Fruit fly (Drosophila melanogaster): ENCODE results near the gene Mst36Fa.

Mst36Fa gene

DNA sequence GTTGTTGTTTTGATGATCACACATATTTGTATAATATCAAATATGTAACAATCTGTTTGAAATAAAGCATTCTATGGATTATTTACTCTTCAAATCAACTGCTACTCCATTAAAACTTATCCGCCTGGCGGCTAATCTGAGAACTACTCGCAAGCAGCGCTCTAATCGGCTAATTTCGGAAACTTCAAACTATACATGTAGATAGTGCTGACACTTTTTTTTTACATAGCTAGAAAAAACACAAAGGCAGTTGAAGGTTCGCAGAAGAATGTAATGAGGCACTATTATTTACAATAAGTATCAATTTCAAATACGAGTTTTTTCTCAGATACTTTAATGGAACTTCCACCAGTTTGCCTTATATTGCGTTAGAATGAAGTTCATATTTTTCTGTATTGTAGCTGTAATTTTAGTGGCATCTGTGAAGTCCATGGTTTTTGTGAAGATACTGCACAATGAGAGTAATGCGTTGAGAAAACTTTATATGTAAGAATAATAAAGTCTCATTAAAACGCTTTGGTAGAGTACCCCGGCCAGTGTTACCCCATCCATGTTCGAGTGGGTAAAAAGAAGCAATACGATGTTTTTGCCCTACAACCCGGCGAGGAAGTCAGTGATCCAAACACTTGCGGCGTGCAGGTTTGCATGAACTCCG is 10.7 kb downstream of the Mst36Fa start (continued):
- peak; percentile 20 for TF ChIP-seq Mes4 (GFP tag; optimal IDR thresholded peaks at IDR 0.05)
- peak; percentile 44 for TF ChIP-seq Sry-δ (GFP tag; optimal IDR thresholded peaks at IDR 0.05)
- no peak for TF ChIP-seq luna (GFP tag; optimal IDR thresholded peaks at IDR 0.05)
- no peak for TF ChIP-seq CG34376 (GFP tag; optimal IDR thresholded peaks at IDR 0.05)
- TF ChIP-seq CG12659 (GFP tag; optimal IDR thresholded peaks at IDR 0.05): peak; percentile 38
- TF ChIP-seq CG14050 (GFP tag; IDR thresholded peaks at IDR 0.05): peak; percentile 33; the same call in 1 of the 3 replicates
- TF ChIP-seq CG6791 (GFP tag; IDR thresholded peaks at IDR 0.05; ENCODE audit: partially characterized antibody): peak; percentile 12; the same call in 1 of the 3 replicates
- TF ChIP-seq bbx (GFP tag; IDR thresholded peaks at IDR 0.05; ENCODE audit: partially characterized antibody): 0 out of 2 replicates have a peak, but pooled peaks have one; percentile 51
- TF ChIP-seq slbo (GFP tag; IDR thresholded peaks at IDR 0.05): peak; percentile 84
- TF ChIP-seq CG6813 (GFP tag; optimal IDR thresholded peaks at IDR 0.05): peak; percentile 13
- TF ChIP-seq H15 (GFP tag; IDR thresholded peaks at IDR 0.05): peak; percentile 39; the same call in 1 of the 3 replicates
- peak; percentile 56; the same call in 1 of the 2 replicates for TF ChIP-seq CG10366 (GFP tag; IDR thresholded peaks at IDR 0.05)
- TF ChIP-seq D19A (tag; optimal IDR thresholded peaks at IDR 0.05): peak; percentile 39
- peak; percentile 42; the same call in 1 of the 2 replicates for TF ChIP-seq lmd (GFP tag; IDR thresholded peaks at IDR 0.05)
- peak; percentile 78 for TF ChIP-seq ci (GFP tag; IDR thresholded peaks at IDR 0.05)
- TF ChIP-seq CG14441 (GFP tag; IDR thresholded peaks at IDR 0.05): peak; percentile 49; the same call in 1 of the 2 replicates
- peak; percentile 60; the same call in 2 of the 3 replicates for TF ChIP-seq knrl (GFP tag; IDR thresholded peaks at IDR 0.05; ENCODE audit: partially characterized antibody)
- peak; percentile 43 for TF ChIP-seq Chrac-16 (GFP tag; optimal IDR thresholded peaks at IDR 0.05)
- TF ChIP-seq twi (tag; optimal IDR thresholded peaks at IDR 0.05): no peak
- peak; percentile 35 for TF ChIP-seq CG18262 (tag; optimal IDR thresholded peaks at IDR 0.05)
- TF ChIP-seq CG10462 (GFP tag; optimal IDR thresholded peaks at IDR 0.05): no peak
- TF ChIP-seq Aef1 (GFP tag; IDR thresholded peaks at IDR 0.05): peak; percentile 47; the same call in 2 of the 3 replicates
- peak; percentile 64 for TF ChIP-seq CG13624 (GFP tag; optimal IDR thresholded peaks at IDR 0.05)
- peak; percentile 90 for TF ChIP-seq CG11456 (GFP tag; IDR thresholded peaks at IDR 0.05)
- peak; percentile 19 for TF ChIP-seq CG1792 (GFP tag; optimal IDR thresholded peaks at IDR 0.05)
- no peak for TF ChIP-seq CG10267 (tag; optimal IDR thresholded peaks at IDR 0.05)
- peak; percentile 4 for TF ChIP-seq CG13123 (GFP tag; optimal IDR thresholded peaks at IDR 0.05)
- TF ChIP-seq eyg (GFP tag; optimal IDR thresholded peaks at IDR 0.05): no peak
- TF ChIP-seq CG11504 (tag; optimal IDR thresholded peaks at IDR 0.05): no peak
- TF ChIP-seq tgo (GFP tag; IDR thresholded peaks at IDR 0.05): peak; percentile 50
- TF ChIP-seq Trl (optimal IDR thresholded peaks at IDR 0.05): no peak
- TF ChIP-seq Trl (GFP tag; optimal IDR thresholded peaks at IDR 0.05): peak; percentile 45
- peak; percentile 80 for TF ChIP-seq HmgD (GFP tag; optimal IDR thresholded peaks at IDR 0.05)
- peak; percentile 83 for TF ChIP-seq Lhr (GFP tag; optimal IDR thresholded peaks at IDR 0.05)
- TF ChIP-seq vnd (GFP tag; IDR thresholded peaks at IDR 0.05; ENCODE audit: partially characterized antibody): 0 out of 3 replicates have a peak, but pooled peaks have one; percentile 25
- no peak for TF ChIP-seq prd (optimal IDR thresholded peaks at IDR 0.05)
- peak; percentile 47; the same call in 2 of the 3 replicates for TF ChIP-seq prd (GFP tag; IDR thresholded peaks at IDR 0.05)
- TF ChIP-seq Ets65A (GFP tag): peak; percentile 92
- TF ChIP-seq CoRest (tag; optimal IDR thresholded peaks at IDR 0.05): peak; percentile 63
- TF ChIP-seq CG31365 (tag; optimal IDR thresholded peaks at IDR 0.05): peak; percentile 8
- peak; percentile 71; the same call in 2 of the 3 replicates for TF ChIP-seq Dbx (GFP tag; IDR thresholded peaks at IDR 0.05)
- peak; percentile 61; the same call in 2 of the 3 replicates for TF ChIP-seq dysf (GFP tag; IDR thresholded peaks at IDR 0.05)
- TF ChIP-seq MBD-R2 (GFP tag; IDR thresholded peaks at IDR 0.05): peak; percentile 52
- peak; percentile 85 for TF ChIP-seq Myb (GFP tag; optimal IDR thresholded peaks at IDR 0.05)
- peak; percentile 48 for TF ChIP-seq mam (GFP tag; optimal IDR thresholded peaks at IDR 0.05)
- peak; percentile 49 for TF ChIP-seq sisA (GFP tag; IDR thresholded peaks at IDR 0.05)
- TF ChIP-seq stc (GFP tag; IDR thresholded peaks at IDR 0.05): no peak
- peak in 1 of 2 experiments; percentile 39 for TF ChIP-seq insv (GFP tag; optimal IDR thresholded peaks at IDR 0.05)
- peak; percentile 34 for TF ChIP-seq CG4424 (GFP tag; optimal IDR thresholded peaks at IDR 0.05)
- peak; percentile 41 for TF ChIP-seq Hr3 (GFP tag; optimal IDR thresholded peaks at IDR 0.05)

All from whole organism, embryonic.